Fruit fly (Drosophila melanogaster): Measurements from ENCODE around the gene epsilonCOP.
A peak's percentile ranks its signal among the peaks of the same experiment; 100 is the strongest.

The epsilonCOP gene

DNA sequence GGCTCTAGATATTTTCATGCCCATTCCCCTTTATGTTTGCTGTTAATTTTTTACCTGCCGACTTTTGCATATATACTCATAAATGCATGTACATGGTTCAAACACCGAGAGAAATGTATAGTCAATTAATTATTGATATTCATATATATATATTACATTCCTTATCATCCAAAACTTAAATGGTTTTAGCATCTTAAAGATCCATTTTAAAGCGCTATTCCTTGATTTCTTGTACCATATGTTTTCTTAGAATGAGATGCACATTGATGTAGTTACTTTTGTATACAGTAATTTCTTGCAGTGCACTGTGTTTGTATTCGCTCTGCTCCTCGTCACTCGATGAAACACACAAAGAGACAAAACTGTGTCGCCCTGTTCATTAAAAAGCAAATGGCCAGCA lies 19.8 kb downstream of the epsilonCOP start (continued):
- peak; percentile 36; the same call in 1 of the 2 replicates for TF ChIP-seq sisA (GFP tag; IDR thresholded peaks at IDR 0.05)
- TF ChIP-seq ci (GFP tag; IDR thresholded peaks at IDR 0.05), result 0 out of 3 replicates have a peak, but pooled peaks have one; percentile 14
- no peak for TF ChIP-seq schlank (tag; optimal IDR thresholded peaks at IDR 0.05)
- no peak for TF ChIP-seq Lhr (GFP tag; optimal IDR thresholded peaks at IDR 0.05)
- no peak for TF ChIP-seq NK7.1 (GFP tag; optimal IDR thresholded peaks at IDR 0.05)
- no peak for TF ChIP-seq D (optimal IDR thresholded peaks at IDR 0.05)
- TF ChIP-seq D (GFP tag; optimal IDR thresholded peaks at IDR 0.05), result no peak
- peak; percentile 26 for TF ChIP-seq CG10209 (GFP tag; optimal IDR thresholded peaks at IDR 0.05)
- peak; percentile 24 for TF ChIP-seq PHDP (tag; optimal IDR thresholded peaks at IDR 0.05)
- TF ChIP-seq chinmo (GFP tag; IDR thresholded peaks at IDR 0.05; ENCODE audit: partially characterized antibody), result no peak
- TF ChIP-seq ATbp (GFP tag; optimal IDR thresholded peaks at IDR 0.05), result peak; percentile 33
- TF ChIP-seq pnt (GFP tag; optimal IDR thresholded peaks at IDR 0.05), result no peak
- TF ChIP-seq pan (optimal IDR thresholded peaks at IDR 0.05), result no peak
- peak in 1 of 2 experiments; percentile 37 for TF ChIP-seq pan (GFP tag; optimal IDR thresholded peaks at IDR 0.05 in 1 of 2, IDR thresholded peaks at IDR 0.05 in 1 of 2)
- no peak for TF ChIP-seq CG4328 (GFP tag; optimal IDR thresholded peaks at IDR 0.05)
- no peak for TF ChIP-seq rib (GFP tag; IDR thresholded peaks at IDR 0.05)
- peak; percentile 55 for TF ChIP-seq dmrt99B (tag; optimal IDR thresholded peaks at IDR 0.05)
- TF ChIP-seq CG6654 (GFP tag; optimal IDR thresholded peaks at IDR 0.05), result no peak
- peak; percentile 12 for TF ChIP-seq CG14710 (tag; optimal IDR thresholded peaks at IDR 0.05)
- peak; percentile 27 for TF ChIP-seq CoRest (tag; optimal IDR thresholded peaks at IDR 0.05)
- no peak for TF ChIP-seq cg (GFP tag; optimal IDR thresholded peaks at IDR 0.05)
- no peak for TF ChIP-seq Lpt (GFP tag; optimal IDR thresholded peaks at IDR 0.05)
- TF ChIP-seq Hsf (GFP tag; optimal IDR thresholded peaks at IDR 0.05), result no peak
- no peak for TF ChIP-seq Abd-B (GFP tag; optimal IDR thresholded peaks at IDR 0.05)
- TF ChIP-seq prd (optimal IDR thresholded peaks at IDR 0.05), result no peak
- peak; percentile 69; the same call in 2 of the 3 replicates for TF ChIP-seq prd (GFP tag; IDR thresholded peaks at IDR 0.05)
- no peak for TF ChIP-seq CG16779 (GFP tag; IDR thresholded peaks at IDR 0.05)
- no peak for TF ChIP-seq dpn (GFP tag; optimal IDR thresholded peaks at IDR 0.05)
- TF ChIP-seq dmrt11E (tag; optimal IDR thresholded peaks at IDR 0.05), result peak; percentile 46
- TF ChIP-seq sens (GFP tag), result peak; percentile 0
- TF ChIP-seq Dp (GFP tag; optimal IDR thresholded peaks at IDR 0.05), result no peak
- TF ChIP-seq Hr39 (optimal IDR thresholded peaks at IDR 0.05), result no peak
- TF ChIP-seq Mes4 (GFP tag; optimal IDR thresholded peaks at IDR 0.05), result no peak
- TF ChIP-seq CG10979 (tag; optimal IDR thresholded peaks at IDR 0.05), result peak; percentile 45
- TF ChIP-seq so (GFP tag; IDR thresholded peaks at IDR 0.05), result no peak
- peak; percentile 6 for TF ChIP-seq jing (GFP tag; optimal IDR thresholded peaks at IDR 0.05)
- TF ChIP-seq CG13424 (tag; optimal IDR thresholded peaks at IDR 0.05), result peak; percentile 24
- no peak for TF ChIP-seq CG6813 (GFP tag; optimal IDR thresholded peaks at IDR 0.05)
- 0 out of 2 replicates have a peak, but pooled peaks have one; percentile 22 for TF ChIP-seq lmd (GFP tag; IDR thresholded peaks at IDR 0.05)
- no peak for TF ChIP-seq CG11247 (GFP tag; IDR thresholded peaks at IDR 0.05)
- TF ChIP-seq Jarid2 (GFP tag; optimal IDR thresholded peaks at IDR 0.05), result no peak
- TF ChIP-seq bsh (GFP tag; optimal IDR thresholded peaks at IDR 0.05), result peak in 1 of 2 experiments; percentile 44

DNA sequence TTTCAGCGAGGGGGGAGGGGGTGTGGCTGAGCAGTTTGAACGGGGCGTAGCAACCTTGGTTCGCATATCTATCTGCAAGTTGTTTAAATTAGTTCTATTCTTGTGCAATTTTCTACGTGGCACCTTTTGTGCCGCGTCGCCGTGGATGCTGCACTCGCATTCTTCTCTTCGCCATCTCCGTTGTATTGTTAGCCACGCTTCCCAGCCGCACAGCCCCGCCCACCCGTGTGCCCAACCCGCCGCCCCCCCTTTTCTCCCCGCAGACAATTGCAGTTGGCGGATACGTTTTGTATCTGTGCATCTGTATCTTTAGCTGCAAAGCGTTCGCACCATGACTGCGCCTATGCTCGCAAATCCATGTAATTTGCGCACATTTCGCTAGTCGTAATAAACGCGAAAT lies 25.1 kb downstream of the epsilonCOP start:
- TF ChIP-seq CG11696 (GFP tag; IDR thresholded peaks at IDR 0.05) (0 out of 2 replicates have a peak, but pooled peaks have one; percentile 36), CG7928 (GFP tag; optimal IDR thresholded peaks at IDR 0.05) (no peak), Sox102F (GFP tag; optimal IDR thresholded peaks at IDR 0.05) (no peak), CG9817 (tag; optimal IDR thresholded peaks at IDR 0.05) (no peak), CG10462 (GFP tag; optimal IDR thresholded peaks at IDR 0.05) (no peak), slbo (GFP tag; IDR thresholded peaks at IDR 0.05) (0 out of 2 replicates have a peak, but pooled peaks have one; percentile 5), Drgx (GFP tag; IDR thresholded peaks at IDR 0.05) (peak; percentile 26; the same call in 1 of the 2 replicates), gsb-n (tag; optimal IDR thresholded peaks at IDR 0.05) (no peak), Scr (GFP tag; IDR thresholded peaks at IDR 0.05; ENCODE audit: partially characterized antibody) (no peak), CG3281 (GFP tag; optimal IDR thresholded peaks at IDR 0.05) (no peak), crol (GFP tag; IDR thresholded peaks at IDR 0.05) (peak; percentile 26; the same call in 1 of the 2 replicates), CG13775 (GFP tag; optimal IDR thresholded peaks at IDR 0.05) (no peak)

All from whole organism, embryonic.